Worm (Caenorhabditis elegans) whole organism, mixed stage, embryonic: ENCODE results near the gene daf-41.

Source experiments
- blmp-1 ChIP-seq: fragments of 150-350 bp; optimal IDR thresholded peaks from 2 replicates; lab custom pipeline; 2014; ENCODE audit warnings: missing biosample characterization, missing genetic modification characterization
- ceh-39 ChIP-seq: fragments of 150-350 bp; optimal IDR thresholded peaks from 2 replicates; lab custom pipeline; 2014; ENCODE audit warnings: missing biosample characterization, missing genetic modification characterization
- elt-1 ChIP-seq: sonication (generic microtip); optimal IDR thresholded peaks from 2 replicates; lab custom pipeline; 2017; ENCODE audit warnings: missing genetic modification characterization, mild to moderate bottlenecking, missing compliant biosample characterization, antibody characterized with exemption, moderate library complexity, borderline replicate concordance; ENCODE audit not compliant: insufficient read depth
- lin-13 ChIP-seq: fragments of 150-350 bp; optimal IDR thresholded peaks from 2 replicates; lab custom pipeline; 2014; ENCODE audit warnings: missing biosample characterization, missing genetic modification characterization
- lsy-2 ChIP-seq: fragments of 150-350 bp; optimal IDR thresholded peaks from 2 replicates; lab custom pipeline; 2014; ENCODE audit warnings: missing biosample characterization, missing genetic modification characterization
- nhr-237 ChIP-seq: fragments of 150-350 bp; optimal IDR thresholded peaks from 2 replicates; lab custom pipeline; 2014; ENCODE audit warnings: missing biosample characterization, missing genetic modification characterization
- nhr-76 ChIP-seq: sonication (generic microtip); optimal IDR thresholded peaks from 2 replicates; lab custom pipeline; 2017; ENCODE audit warnings: missing biosample characterization, missing genetic modification characterization
- pha-4 ChIP-seq: fragments of 150-350 bp; optimal IDR thresholded peaks from 2 replicates; lab custom pipeline; 2018; ENCODE audit warnings: missing biosample characterization, missing genetic modification reagents, missing genetic modification characterization
- sptf-1 ChIP-seq: sonication (generic microtip); optimal IDR thresholded peaks from 2 replicates; lab custom pipeline; 2017; ENCODE audit warnings: mild to moderate bottlenecking, missing genetic modification characterization, moderate library complexity, missing compliant biosample characterization
- unc-39 ChIP-seq: fragments of 150-350 bp; optimal IDR thresholded peaks from 2 replicates; lab custom pipeline; 2014; ENCODE audit warnings: missing biosample characterization, missing genetic modification characterization
- unc-62 ChIP-seq: fragments of 150-350 bp; optimal IDR thresholded peaks from 2 replicates; lab custom pipeline; 2014; ENCODE audit warnings: missing biosample characterization, missing genetic modification reagents, missing genetic modification characterization
- ztf-11 ChIP-seq: fragments of 150-350 bp; optimal IDR thresholded peaks from 2 replicates; lab custom pipeline; 2014; ENCODE audit warnings: missing biosample characterization, missing genetic modification characterization

DNA sequence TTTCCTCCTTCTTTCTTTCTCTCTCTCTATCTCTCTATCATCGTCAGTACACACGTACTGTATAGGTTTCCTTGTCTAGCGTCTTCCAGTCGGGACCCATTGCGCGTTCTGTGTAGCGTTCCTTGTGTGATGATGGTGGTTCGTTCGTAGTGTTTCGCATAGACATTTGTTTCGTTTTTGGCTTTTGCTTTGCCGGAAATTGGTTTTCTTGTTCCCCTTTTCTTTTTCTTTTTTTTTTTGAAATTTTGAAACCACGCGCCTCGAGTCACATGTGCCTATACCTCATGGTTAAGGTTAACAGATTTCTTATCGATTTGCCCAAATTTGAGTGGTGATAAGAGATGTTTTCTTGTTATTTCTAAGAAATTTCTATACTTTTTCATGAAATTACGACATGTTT is 44.0 kb upstream of the daf-41 start:
- TF ChIP-seq unc-39 (tag; lab: Kevin White, UChicago), result no peak
- TF ChIP-seq nhr-237 (tag; lab: Kevin White, UChicago), result no peak
- TF ChIP-seq blmp-1 (tag; lab: Kevin White, UChicago), result no peak
- no peak for TF ChIP-seq lsy-2
- no peak for TF ChIP-seq unc-62 (GFP tag; lab: Kevin White, UChicago)
- no peak for TF ChIP-seq ztf-11
- no peak for TF ChIP-seq sptf-1 (tag; lab: Kevin White, UChicago)
- TF ChIP-seq pha-4 (tag; lab: Kevin White, UChicago), result no peak
- no peak for TF ChIP-seq lin-13 (tag; lab: Kevin White, UChicago)
- TF ChIP-seq nhr-76, result no peak
- no peak for TF ChIP-seq elt-1 (tag; lab: Kevin White, UChicago)
- TF ChIP-seq ceh-39 (tag; lab: Kevin White, UChicago), result no peak
